Worm (Caenorhabditis elegans): ENCODE measurements around the gene T05A8.3.

Gene T05A8.3

ce11 chrII:2757954-2758353, 40.7 kb upstream of the T05A8.3 start, which contains the start of gene F29A7.8:
Gene F29A7.8 (minus strand): TSS chrII:2758054.
- TF ChIP-seq tlf-1 (GFP tag; optimal IDR thresholded peaks at IDR 0.05) (no peak), lir-1 (GFP tag; conservative IDR thresholded peaks at IDR 0.05) (no peak)

- TF ChIP-seq nhr-27 (tag; optimal IDR thresholded peaks at IDR 0.05) (no peak), B0035.1 (tag; optimal IDR thresholded peaks at IDR 0.05) (no peak), ztf-28 (GFP tag; IDR thresholded peaks at IDR 0.05) (no peak), B0261.1 (tag; optimal IDR thresholded peaks at IDR 0.05) (no peak), zfh-2 (GFP tag; conservative IDR thresholded peaks at IDR 0.05) (no peak), ets-4 (GFP tag; optimal IDR thresholded peaks at IDR 0.05) (no peak), nfya-1 (tag; optimal IDR thresholded peaks at IDR 0.05; ENCODE audit: borderline replicate concordance, insufficient read depth) (no peak), madf-8 (GFP tag; conservative IDR thresholded peaks at IDR 0.05) (no peak), lin-40 (tag; optimal IDR thresholded peaks at IDR 0.05) (no peak), lsy-27 (tag; optimal IDR thresholded peaks at IDR 0.05; ENCODE audit: borderline replicate concordance, insufficient read depth) (no peak), fkh-3 (tag; optimal IDR thresholded peaks at IDR 0.05) (no peak), ceh-91 (GFP tag; IDR thresholded peaks at IDR 0.05) (no peak), dox-1 (GFP tag; IDR thresholded peaks at IDR 0.05) (no peak), Y56A3A.18 (GFP tag; IDR thresholded peaks at IDR 0.05) (no peak), efl-1 (GFP tag; optimal IDR thresholded peaks at IDR 0.05) (no peak), Y95B8A.8 (GFP tag; IDR thresholded peaks at IDR 0.05) (no peak), him-1 (tag; optimal IDR thresholded peaks at IDR 0.05) (no peak), F55B11.4 (tag; optimal IDR thresholded peaks at IDR 0.05; ENCODE audit: borderline replicate concordance, insufficient read depth) (no peak), ztf-6 (GFP tag; IDR thresholded peaks at IDR 0.05) (no peak), madf-3 (GFP tag; IDR thresholded peaks at IDR 0.05) (no peak)
Measured at ce11 chrII:2756351-2756750, 39.1 kb upstream of the T05A8.3 start.

DNA sequence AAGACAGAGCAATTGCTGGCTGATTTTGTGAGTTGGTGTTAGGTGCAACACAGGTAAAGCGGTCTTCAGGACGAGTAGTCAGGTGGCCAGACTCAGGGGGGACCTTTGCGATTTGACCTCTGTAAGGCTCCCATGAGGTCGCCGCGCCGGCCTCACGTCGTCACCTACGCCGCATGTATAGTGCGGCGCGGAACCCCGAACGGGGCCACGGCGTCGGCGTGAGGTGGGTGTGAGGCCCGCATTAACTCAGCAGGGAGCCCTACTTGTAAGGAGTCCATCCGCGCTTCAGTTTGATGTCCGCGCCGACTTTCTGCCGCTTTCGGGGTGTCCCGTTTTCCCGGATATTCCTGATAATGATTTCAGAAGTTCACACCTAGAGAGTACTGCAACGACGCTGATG, 37.4 kb upstream of the T05A8.3 start:
- TF ChIP-seq zfh-2 (GFP tag; conservative IDR thresholded peaks at IDR 0.05): peak; percentile 73
- TF ChIP-seq egrh-3 (GFP tag; IDR thresholded peaks at IDR 0.05): peak; percentile 52; the same call in 1 of the 2 replicates
- 0 out of 2 replicates have a peak, but pooled peaks have one; percentile 4 for TF ChIP-seq lin-26 (GFP tag; IDR thresholded peaks at IDR 0.05)
- TF ChIP-seq attf-3 (GFP tag; conservative IDR thresholded peaks at IDR 0.05): no peak
- TF ChIP-seq bed-1 (GFP tag; IDR thresholded peaks at IDR 0.05): no peak

- TF ChIP-seq ceh-40 (GFP tag; IDR thresholded peaks at IDR 0.05): no peak
- no peak for TF ChIP-seq mes-4 (tag; optimal IDR thresholded peaks at IDR 0.05)
Measured at ce11 chrII:2752999-2753398, 35.8 kb upstream of the T05A8.3 start, which contains the start of gene F29A7.3. Gene F29A7.3 (plus strand): TSS chrII:2753299.

- TF ChIP-seq ztf-26 (tag; optimal IDR thresholded peaks at IDR 0.05): no peak
- peak; percentile 23 for TF ChIP-seq madf-8 (GFP tag; conservative IDR thresholded peaks at IDR 0.05)
- peak; percentile 55 for TF ChIP-seq lin-54 (GFP tag; optimal IDR thresholded peaks at IDR 0.05)
- TF ChIP-seq ceh-27 (GFP tag; optimal IDR thresholded peaks at IDR 0.05): peak; percentile 54
- no peak for TF ChIP-seq ztf-22 (GFP tag; optimal IDR thresholded peaks at IDR 0.05)
- peak; percentile 96 for TF ChIP-seq mcd-1 (GFP tag; IDR thresholded peaks at IDR 0.05)
- peak; percentile 5 for TF ChIP-seq snpc-1.1 (tag; optimal IDR thresholded peaks at IDR 0.05; ENCODE audit: insufficient read depth)
- TF ChIP-seq mxl-1 (tag; optimal IDR thresholded peaks at IDR 0.05): no peak
- peak; percentile 69; the same call in 1 of the 2 replicates for TF ChIP-seq ztf-28 (GFP tag; IDR thresholded peaks at IDR 0.05)
- no peak for TF ChIP-seq rec-8 (tag; optimal IDR thresholded peaks at IDR 0.05)
- TF ChIP-seq zim-3 (tag; optimal IDR thresholded peaks at IDR 0.05): no peak
- no peak for TF ChIP-seq repo-1 (tag; optimal IDR thresholded peaks at IDR 0.05)
- peak; percentile 54; the same call in 1 of the 2 replicates for TF ChIP-seq aptf-2 (GFP tag; conservative IDR thresholded peaks at IDR 0.05)
- TF ChIP-seq bed-2 (GFP tag; IDR thresholded peaks at IDR 0.05): 0 out of 2 replicates have a peak, but pooled peaks have one; percentile 55
- TF ChIP-seq D2030.7 (GFP tag; IDR thresholded peaks at IDR 0.05): peak; percentile 55
- TF ChIP-seq sdz-38 (tag; optimal IDR thresholded peaks at IDR 0.05): no peak
- TF ChIP-seq tbp1 (GFP tag; optimal IDR thresholded peaks at IDR 0.05): peak; percentile 21
Measured at ce11 chrII:2752536-2752935, 35.3 kb upstream of the T05A8.3 start, which contains the start of gene F29A7.6. Gene F29A7.6 (minus strand): TSS chrII:2752611.

Measured in whole organism, young adult.